Fruit fly (Drosophila melanogaster) whole organism, embryonic: ENCODE measurements around the gene shf.

ENCODE experiments used
- CG1024 ChIP-seq: fragments of 200-800 bp; sonication (Bioruptor generic); IDR thresholded peaks from 2 replicates; pipeline ENCODE4 v1.3.6; 2022; ENCODE audit warnings: missing biosample characterization, missing genetic modification characterization
- CG10366 ChIP-seq: fragments of 200-800 bp; sonication (Bioruptor generic); IDR thresholded peaks from 2 replicates; pipeline ENCODE4 v1.3.6; 2022; ENCODE audit warnings: missing biosample characterization, missing genetic modification characterization
- CG11398 ChIP-seq: fragments of 200-800 bp; sonication (Bioruptor generic); optimal IDR thresholded peaks from 2 replicates; lab custom pipeline; 2016; ENCODE audit warnings: missing biosample characterization, missing genetic modification characterization
- CG11504 ChIP-seq: fragments of 200-800 bp; sonication (Bioruptor generic); optimal IDR thresholded peaks from 3 replicates; lab custom pipeline; 2019; ENCODE audit warnings: missing biosample characterization, mild to moderate bottlenecking, missing genetic modification characterization, moderate library complexity
- CG12942 ChIP-seq: fragments of 200-800 bp; sonication (Bioruptor generic); optimal IDR thresholded peaks from 3 replicates; lab custom pipeline; 2016; ENCODE audit warnings: missing biosample characterization, missing genetic modification characterization
- CG14441 ChIP-seq: fragments of 200-800 bp; sonication (Bioruptor generic); IDR thresholded peaks from 2 replicates; pipeline ENCODE4 v1.3.6; 2022; ENCODE audit warnings: missing biosample characterization, missing genetic modification characterization
- CG1602 ChIP-seq: fragments of 200-800 bp; sonication (Bioruptor generic); optimal IDR thresholded peaks from 3 replicates; lab custom pipeline; 2016; ENCODE audit warnings: missing biosample characterization, missing genetic modification characterization
- CG17328 ChIP-seq: fragments of 200-800 bp; sonication (Bioruptor generic); IDR thresholded peaks from 2 replicates; pipeline ENCODE4 v1.3.6; 2022; ENCODE audit warnings: missing biosample characterization, missing genetic modification characterization
- CG3065 ChIP-seq: fragments of 200-800 bp; sonication (Bioruptor generic); optimal IDR thresholded peaks from 2 replicates; lab custom pipeline; 2016; ENCODE audit warnings: missing biosample characterization, missing genetic modification characterization
- CG32772 ChIP-seq: fragments of 200-800 bp; sonication (Bioruptor generic); IDR thresholded peaks from 2 replicates; pipeline ENCODE4 v1.3.6; 2022; ENCODE audit warnings: missing biosample characterization, missing genetic modification characterization
- CG3407 ChIP-seq: fragments of 200-800 bp; sonication (Bioruptor generic); optimal IDR thresholded peaks from 2 replicates; lab custom pipeline; 2018; ENCODE audit warnings: missing biosample characterization, mild to moderate bottlenecking, missing genetic modification characterization
- CG3847 ChIP-seq: fragments of 200-800 bp; sonication (Bioruptor generic); IDR thresholded peaks from 2 replicates; pipeline ENCODE4 v1.3.6; 2022; ENCODE audit warnings: missing biosample characterization, missing genetic modification characterization
- CG42726 ChIP-seq: fragments of 200-800 bp; sonication (Bioruptor generic); IDR thresholded peaks from 2 replicates; pipeline ENCODE4 v1.3.6; 2022; ENCODE audit warnings: missing biosample characterization, missing genetic modification characterization; ENCODE audit not compliant: partially characterized antibody
- CG4360 ChIP-seq: fragments of 200-800 bp; sonication (Bioruptor generic); IDR thresholded peaks from 2 replicates; pipeline ENCODE4 v1.3.6; 2022; ENCODE audit warnings: missing biosample characterization, missing genetic modification characterization
- CG43689 ChIP-seq: fragments of 200-800 bp; sonication (Bioruptor generic); IDR thresholded peaks from 2 replicates; pipeline ENCODE4 v1.3.6; 2022; ENCODE audit warnings: missing biosample characterization, missing genetic modification characterization
- CG4730 ChIP-seq: fragments of 200-800 bp; sonication (Bioruptor generic); IDR thresholded peaks from 2 replicates; pipeline ENCODE4 v1.3.6; 2022; ENCODE audit warnings: missing biosample characterization, missing genetic modification characterization
- CG7271 ChIP-seq: fragments of 200-800 bp; sonication (Bioruptor generic); optimal IDR thresholded peaks from 2 replicates; lab custom pipeline; 2018; ENCODE audit warnings: missing biosample characterization, mild to moderate bottlenecking, missing genetic modification characterization, moderate library complexity
- CG7372 ChIP-seq: fragments of 200-800 bp; sonication (Bioruptor generic); IDR thresholded peaks from 2 replicates; pipeline ENCODE4 v1.3.6; 2022; ENCODE audit warnings: missing biosample characterization, missing genetic modification characterization
- CG7839 ChIP-seq: fragments of 200-800 bp; sonication (Bioruptor generic); optimal IDR thresholded peaks from 3 replicates; lab custom pipeline; 2018; ENCODE audit warnings: missing biosample characterization, mild to moderate bottlenecking, missing genetic modification characterization, moderate library complexity
- CG7963 ChIP-seq: fragments of 200-800 bp; sonication (Bioruptor generic); IDR thresholded peaks from 3 replicates; pipeline ENCODE4 v1.3.6; 2022; ENCODE audit warnings: missing biosample characterization, missing genetic modification characterization; ENCODE audit not compliant: partially characterized antibody
- CG8478 ChIP-seq: fragments of >200 bp; optimal IDR thresholded peaks from 2 replicates; lab custom pipeline; 2018
- CG9215 ChIP-seq: fragments of 200-800 bp; sonication (Bioruptor generic); IDR thresholded peaks from 2 replicates; pipeline ENCODE4 v1.3.6; 2022; ENCODE audit warnings: missing biosample characterization, missing genetic modification characterization
- CG9609 ChIP-seq: fragments of 200-800 bp; sonication (Bioruptor generic); optimal IDR thresholded peaks from 3 replicates; lab custom pipeline; 2016; ENCODE audit warnings: missing biosample characterization, missing genetic modification characterization
- CG9797 ChIP-seq: fragments of 200-800 bp; sonication (Bioruptor generic); optimal IDR thresholded peaks from 3 replicates; lab custom pipeline; 2018; ENCODE audit warnings: missing biosample characterization, mild to moderate bottlenecking, missing genetic modification characterization
- Dek ChIP-seq: fragments of 200-800 bp; sonication (Bioruptor generic); optimal IDR thresholded peaks from 3 replicates; lab custom pipeline; 2019; ENCODE audit warnings: missing biosample characterization, mild to moderate bottlenecking, missing genetic modification characterization, moderate library complexity
- Dfd ChIP-seq, 2 experiments: fragments of >200 bp; optimal IDR thresholded peaks; 2 replicates each; lab custom pipeline; 2017; ENCODE audit warnings: missing biosample characterization in 2 of 2, missing genetic modification characterization in 2 of 2
- Ets65A ChIP-seq: fragments of 200-800 bp; sonication (Bioruptor generic); peaks from one replicate; lab custom pipeline; 2016; ENCODE audit warnings: missing biosample characterization, missing genetic modification characterization
- Hmx ChIP-seq: fragments of 200-800 bp; sonication (Bioruptor generic); optimal IDR thresholded peaks from 2 replicates; lab custom pipeline; 2016; ENCODE audit warnings: missing biosample characterization, missing genetic modification characterization
- Kr ChIP-seq: fragments of 200-800 bp; sonication (Bioruptor generic); optimal IDR thresholded peaks from 2 replicates; lab custom pipeline; 2017; ENCODE audit warnings: missing biosample characterization, mild to moderate bottlenecking, missing genetic modification characterization
- MESR4 ChIP-seq: fragments of 200-800 bp; sonication (Bioruptor generic); optimal IDR thresholded peaks from 2 replicates; lab custom pipeline; 2018; ENCODE audit warnings: missing biosample characterization, mild to moderate bottlenecking, missing genetic modification characterization, moderate library complexity
- Nf-YA ChIP-seq: fragments of 200-800 bp; sonication (Bioruptor generic); IDR thresholded peaks from 2 replicates; pipeline ENCODE4 v1.3.6; 2022; ENCODE audit warnings: missing biosample characterization, missing genetic modification characterization
- Opbp ChIP-seq: fragments of 200-800 bp; sonication (Bioruptor generic); IDR thresholded peaks from 3 replicates; pipeline ENCODE4 v1.3.6; 2022; ENCODE audit warnings: missing biosample characterization, missing genetic modification characterization; ENCODE audit not compliant: partially characterized antibody
- Trl ChIP-seq, 3 experiments: fragments of >200 bp in 2 of 3; fragments of 200-800 bp in 1 of 3; sonication (Bioruptor generic) in 1 of 3; optimal IDR thresholded peaks; 2 replicates in 1 of 3; 3 replicates in 2 of 3; lab custom pipeline; 2016 to 2017; ENCODE audit warnings: missing biosample characterization in 1 of 3, missing genetic modification characterization in 1 of 3
- abd-A ChIP-seq: fragments of 200-800 bp; sonication (Bioruptor generic); optimal IDR thresholded peaks from 3 replicates; lab custom pipeline; 2019; ENCODE audit warnings: missing biosample characterization, mild to moderate bottlenecking, missing genetic modification characterization, moderate library complexity
- ara ChIP-seq: fragments of 200-800 bp; sonication (Bioruptor generic); IDR thresholded peaks from 2 replicates; pipeline ENCODE4 v1.3.6; 2022; ENCODE audit warnings: missing biosample characterization, missing genetic modification characterization
- ash1 ChIP-seq: fragments of 200-800 bp; sonication (Bioruptor generic); optimal IDR thresholded peaks from 2 replicates; lab custom pipeline; 2018; ENCODE audit warnings: missing biosample characterization, mild to moderate bottlenecking, missing genetic modification characterization
- bab2 ChIP-seq: fragments of 200-800 bp; sonication (Bioruptor generic); optimal IDR thresholded peaks from 2 replicates; lab custom pipeline; 2016; ENCODE audit warnings: missing biosample characterization, missing genetic modification characterization
- chif ChIP-seq, 2 experiments: fragments of 200-800 bp; sonication (Bioruptor generic); optimal IDR thresholded peaks; 3 replicates each; lab custom pipeline; 2016; ENCODE audit warnings: missing biosample characterization in 2 of 2, missing genetic modification characterization in 2 of 2
- knrl ChIP-seq: fragments of 200-800 bp; sonication (Bioruptor generic); IDR thresholded peaks from 3 replicates; pipeline ENCODE4 v1.3.6; 2022; ENCODE audit warnings: missing biosample characterization, missing genetic modification characterization; ENCODE audit not compliant: partially characterized antibody
- lab ChIP-seq: fragments of 200-800 bp; sonication (Bioruptor generic); optimal IDR thresholded peaks from 3 replicates; lab custom pipeline; 2017; ENCODE audit warnings: missing biosample characterization, missing genetic modification characterization, mild to moderate bottlenecking, moderate library complexity, missing genetic modification reagents
- lilli ChIP-seq: fragments of 200-800 bp; sonication (Bioruptor generic); optimal IDR thresholded peaks from 3 replicates; lab custom pipeline; 2016; ENCODE audit warnings: missing biosample characterization, missing genetic modification characterization
- nom ChIP-seq: fragments of 200-800 bp; sonication (Bioruptor generic); optimal IDR thresholded peaks from 2 replicates; lab custom pipeline; 2017; ENCODE audit warnings: missing biosample characterization, missing genetic modification characterization, mild to moderate bottlenecking, moderate library complexity, missing genetic modification reagents
- org-1 ChIP-seq: fragments of 200-800 bp; sonication (Bioruptor generic); optimal IDR thresholded peaks from 2 replicates; lab custom pipeline; 2017; ENCODE audit warnings: missing biosample characterization, missing genetic modification characterization
- pho ChIP-seq: fragments of 200-800 bp; sonication (Bioruptor generic); optimal IDR thresholded peaks from 2 replicates; lab custom pipeline; 2016; ENCODE audit warnings: missing biosample characterization, missing genetic modification characterization
- run ChIP-seq: fragments of 200-800 bp; sonication (Bioruptor generic); optimal IDR thresholded peaks from 3 replicates; lab custom pipeline; 2018; ENCODE audit warnings: missing biosample characterization, mild to moderate bottlenecking, missing genetic modification characterization
- sc ChIP-seq, 3 experiments: fragments of >200 bp in 2 of 3; fragments of 200-800 bp in 1 of 3; sonication (Bioruptor generic) in 1 of 3; optimal IDR thresholded peaks; 2 replicates in 2 of 3; 3 replicates in 1 of 3; lab custom pipeline; 2017; ENCODE audit warnings: mild to moderate bottlenecking in 1 of 3, missing biosample characterization in 1 of 3, missing genetic modification characterization in 1 of 3, missing genetic modification reagents in 1 of 3
- schlank ChIP-seq: fragments of 200-800 bp; sonication (Bioruptor generic); optimal IDR thresholded peaks from 2 replicates; lab custom pipeline; 2018; ENCODE audit warnings: missing biosample characterization, mild to moderate bottlenecking, missing genetic modification characterization
- sug ChIP-seq: fragments of 200-800 bp; optimal IDR thresholded peaks from 2 replicates; lab custom pipeline; 2019; ENCODE audit warnings: missing biosample characterization, mild to moderate bottlenecking, missing genetic modification characterization, moderate library complexity
- vvl ChIP-seq: fragments of 200-800 bp; sonication (Bioruptor generic); IDR thresholded peaks from 2 replicates; pipeline ENCODE4 v1.3.6; 2022; ENCODE audit warnings: missing biosample characterization, missing genetic modification characterization
- yki ChIP-seq: fragments of >200 bp; optimal IDR thresholded peaks from 3 replicates; lab custom pipeline; 2018
- zfh2 ChIP-seq: fragments of 200-800 bp; sonication (Bioruptor generic); optimal IDR thresholded peaks from 2 replicates; lab custom pipeline; 2016; ENCODE audit warnings: missing biosample characterization, missing genetic modification characterization

The shf gene

dm6 chrX:6803312-6803794 is 23.9 kb upstream of the shf start, which contains the start of the genes C3G and pod1 (continued):
- TF ChIP-seq run (tag; lab: Kevin White, UChicago): no peak
- TF ChIP-seq CG1024 (GFP tag; lab: Robert Waterston, UW): no peak
- peak; percentile 11 for TF ChIP-seq abd-A (tag; lab: Kevin White, UChicago)
- TF ChIP-seq CG3065 (GFP tag; lab: Kevin White, UChicago): no peak
- no peak for TF ChIP-seq ash1 (GFP tag; lab: Kevin White, UChicago)
- no peak for TF ChIP-seq CG7271 (tag; lab: Kevin White, UChicago)
- no peak for TF ChIP-seq schlank (tag; lab: Kevin White, UChicago)
- no peak for TF ChIP-seq CG4730
- no peak for TF ChIP-seq ara (GFP tag; lab: Robert Waterston, UW)
- peak; percentile 56; the same call in 1 of the 2 replicates for TF ChIP-seq vvl (GFP tag; lab: Robert Waterston, UW)
- peak; percentile 58 for TF ChIP-seq sug (tag; lab: Kevin White, UChicago)
- peak; percentile 37 for TF ChIP-seq lab (GFP tag; lab: Kevin White, UChicago)
- no peak for TF ChIP-seq CG1602 (GFP tag; lab: Kevin White, UChicago)
- peak; percentile 32 for TF ChIP-seq CG12942
- TF ChIP-seq Trl (optimal IDR thresholded peaks at IDR 0.05; lab: Kevin White, UChicago): peak in 1 of 2 experiments; percentile 20
- peak; percentile 42 for TF ChIP-seq Trl (GFP tag; optimal IDR thresholded peaks at IDR 0.05; lab: Kevin White, UChicago)
- TF ChIP-seq CG9797 (GFP tag; lab: Kevin White, UChicago): peak; percentile 83
- no peak for TF ChIP-seq Kr (GFP tag; lab: Kevin White, UChicago)
- no peak for TF ChIP-seq CG9215 (GFP tag; lab: Robert Waterston, UW)
- TF ChIP-seq CG3407: no peak
- TF ChIP-seq Dfd (GFP tag; optimal IDR thresholded peaks at IDR 0.05; lab: Kevin White, UChicago): no peak
- peak; percentile 47 for TF ChIP-seq pho
- no peak for TF ChIP-seq CG8478 (lab: Kevin White, UChicago)
- TF ChIP-seq CG7839 (tag; lab: Kevin White, UChicago): no peak
- no peak for TF ChIP-seq Dek
- TF ChIP-seq CG7963 (GFP tag; lab: Robert Waterston, UW): peak; percentile 96
- TF ChIP-seq CG10366: no peak
- no peak for TF ChIP-seq chif (GFP tag; optimal IDR thresholded peaks at IDR 0.05; lab: Kevin White, UChicago)
- peak; percentile 54 for TF ChIP-seq lilli (GFP tag; lab: Kevin White, UChicago)
- TF ChIP-seq CG17328: no peak
- TF ChIP-seq CG42726 (GFP tag; lab: Robert Waterston, UW): peak; percentile 99
- peak; percentile 53 for TF ChIP-seq Ets65A (GFP tag; lab: Kevin White, UChicago)
- TF ChIP-seq CG43689 (GFP tag; lab: Robert Waterston, UW): no peak
- TF ChIP-seq MESR4: peak; percentile 68
- TF ChIP-seq Nf-YA (GFP tag; lab: Robert Waterston, UW): no peak
- peak; percentile 99 for TF ChIP-seq Opbp (GFP tag; lab: Robert Waterston, UW)
- no peak for TF ChIP-seq nom (GFP tag; lab: Kevin White, UChicago)
- peak; percentile 41 for TF ChIP-seq zfh2 (GFP tag; lab: Kevin White, UChicago)
- TF ChIP-seq CG3847 (GFP tag; lab: Robert Waterston, UW): peak; percentile 60
- no peak for TF ChIP-seq sc (optimal IDR thresholded peaks at IDR 0.05; lab: Kevin White, UChicago)
- no peak for TF ChIP-seq sc (GFP tag; optimal IDR thresholded peaks at IDR 0.05; lab: Kevin White, UChicago)
- TF ChIP-seq org-1: no peak
- TF ChIP-seq CG32772 (GFP tag; lab: Robert Waterston, UW): peak; percentile 43; the same call in 1 of the 2 replicates
- no peak for TF ChIP-seq CG7372 (GFP tag; lab: Robert Waterston, UW)
- peak; percentile 57 for TF ChIP-seq CG4360 (GFP tag; lab: Robert Waterston, UW)
- TF ChIP-seq CG14441 (GFP tag; lab: Robert Waterston, UW): no peak
- no peak for TF ChIP-seq yki (lab: Kevin White, UChicago)
- TF ChIP-seq Hmx (GFP tag; lab: Kevin White, UChicago): no peak
- no peak for TF ChIP-seq bab2
- TF ChIP-seq knrl (GFP tag; lab: Robert Waterston, UW): peak; percentile 98
- peak; percentile 30 for TF ChIP-seq CG11504 (tag; lab: Kevin White, UChicago)
- TF ChIP-seq CG9609 (GFP tag; lab: Kevin White, UChicago): no peak
- TF ChIP-seq CG11398 (GFP tag; lab: Kevin White, UChicago): no peak
